Worm (Caenorhabditis elegans) whole organism, L1 larva: ENCODE data around the gene ttr-44.

Experiments used
- C04F5.9 ChIP-seq: sonication (generic microtip); optimal IDR thresholded peaks from 2 replicates; lab custom pipeline; 2016; ENCODE audit warnings: missing genetic modification characterization, missing compliant biosample characterization
- C34B4.2 ChIP-seq: sonication (generic microtip); optimal IDR thresholded peaks from 2 replicates; lab custom pipeline; 2017; ENCODE audit warnings: mild to moderate bottlenecking, missing genetic modification characterization, missing compliant biosample characterization
- Y116A8C.19 ChIP-seq: sonication (generic microtip); optimal IDR thresholded peaks from 2 replicates; lab custom pipeline; 2016; ENCODE audit warnings: missing compliant biosample characterization, missing genetic modification characterization, borderline replicate concordance
- aha-1 ChIP-seq: fragments of 150-350 bp; optimal IDR thresholded peaks from 2 replicates; lab custom pipeline; 2014; ENCODE audit warnings: missing biosample characterization, missing genetic modification characterization
- ama-1 ChIP-seq: fragments of 150-350 bp; optimal IDR thresholded peaks from 2 replicates; lab custom pipeline; 2014
- ceh-63 ChIP-seq: fragments of 200-800 bp; sonication (Bioruptor generic); optimal IDR thresholded peaks from 2 replicates; lab custom pipeline; 2018; ENCODE audit warnings: mild to moderate bottlenecking, missing genetic modification characterization, missing compliant biosample characterization
- ceh-82 ChIP-seq, 3 experiments: fragments of 150-350 bp in 1 of 3; sonication (generic microtip) in 2 of 3; optimal IDR thresholded peaks; 2 replicates each; lab custom pipeline; 2014 to 2017; ENCODE audit warnings: missing biosample characterization in 3 of 3, missing genetic modification characterization in 3 of 3
- dsc-1 ChIP-seq: sonication (generic microtip); optimal IDR thresholded peaks from 2 replicates; lab custom pipeline; 2016; ENCODE audit warnings: mild to moderate bottlenecking, missing genetic modification characterization, missing compliant biosample characterization
- efl-3 ChIP-seq: fragments of 200-800 bp; sonication (Bioruptor generic); optimal IDR thresholded peaks from 2 replicates; lab custom pipeline; 2018; ENCODE audit warnings: mild to moderate bottlenecking, missing genetic modification characterization, missing compliant biosample characterization
- egl-27 ChIP-seq, 2 experiments: fragments of 150-350 bp in 1 of 2; sonication (generic microtip); optimal IDR thresholded peaks; 3 replicates each; lab custom pipeline; 2017 to 2018; ENCODE audit warnings: missing biosample characterization in 2 of 2, missing genetic modification characterization in 2 of 2, missing genetic modification reagents in 2 of 2
- elt-2 ChIP-seq: sonication (generic microtip); optimal IDR thresholded peaks from 2 replicates; lab custom pipeline; 2016; ENCODE audit warnings: missing genetic modification characterization, mild to moderate bottlenecking, inconsistent platforms, missing compliant biosample characterization, missing genetic modification reagents
- elt-3 ChIP-seq, 6 experiments: fragments of 150-350 bp in 1 of 6; sonication (generic microtip); optimal IDR thresholded peaks; 2 replicates each; lab custom pipeline; 2017 to 2018; ENCODE audit warnings: missing biosample characterization in 6 of 6, missing genetic modification characterization in 6 of 6, inconsistent platforms in 1 of 6
- ets-5 ChIP-seq: fragments of 200-800 bp; sonication (Bioruptor generic); IDR thresholded peaks from 2 replicates; pipeline ENCODE4 v1.3.6; 2022; ENCODE audit warnings: missing genetic modification characterization, missing compliant biosample characterization
- fkh-10 ChIP-seq: sonication (generic microtip); optimal IDR thresholded peaks from 2 replicates; lab custom pipeline; 2017; ENCODE audit warnings: missing biosample characterization, missing genetic modification reagents, missing genetic modification characterization
- fkh-4 ChIP-seq: sonication (generic microtip); optimal IDR thresholded peaks from 2 replicates; lab custom pipeline; 2016; ENCODE audit warnings: missing compliant biosample characterization, missing genetic modification characterization, borderline replicate concordance
- grh-1 ChIP-seq: fragments of 200-800 bp; sonication (Bioruptor generic); IDR thresholded peaks from 2 replicates; pipeline ENCODE4 v1.3.6; 2022; ENCODE audit warnings: missing genetic modification reagents, missing genetic modification characterization, missing compliant biosample characterization
- hlh-17 ChIP-seq: fragments of 200-800 bp; sonication (Bioruptor generic); optimal IDR thresholded peaks from 2 replicates; lab custom pipeline; 2018; ENCODE audit warnings: missing genetic modification characterization, mild to moderate bottlenecking, missing compliant biosample characterization, moderate library complexity, borderline replicate concordance
- irx-1 ChIP-seq: sonication (generic microtip); optimal IDR thresholded peaks from 2 replicates; lab custom pipeline; 2016; ENCODE audit warnings: missing genetic modification characterization, missing compliant biosample characterization
- isw-1 ChIP-seq: fragments of 200-800 bp; sonication (Bioruptor generic); IDR thresholded peaks from 2 replicates; pipeline ENCODE4 v1.3.6; 2022; ENCODE audit warnings: missing genetic modification characterization, missing compliant biosample characterization
- jun-1 ChIP-seq: fragments of 150-350 bp; optimal IDR thresholded peaks from 2 replicates; lab custom pipeline; 2014; ENCODE audit warnings: missing biosample characterization, missing genetic modification reagents, missing genetic modification characterization
- lin-13 ChIP-seq: fragments of 150-350 bp; optimal IDR thresholded peaks from 2 replicates; lab custom pipeline; 2014; ENCODE audit warnings: missing biosample characterization, missing genetic modification reagents, missing genetic modification characterization
- lin-14 ChIP-seq: fragments of 200-800 bp; sonication (Bioruptor generic); optimal IDR thresholded peaks from 2 replicates; lab custom pipeline; 2018; ENCODE audit warnings: mild to moderate bottlenecking, missing genetic modification characterization, moderate library complexity, missing compliant biosample characterization
- lin-15B ChIP-seq: fragments of 150-350 bp; sonication (generic microtip); optimal IDR thresholded peaks from 3 replicates; lab custom pipeline; 2014; ENCODE audit warnings: missing biosample characterization, missing genetic modification characterization
- lin-35 ChIP-seq, 2 experiments: fragments of 150-350 bp; optimal IDR thresholded peaks; 2 replicates each; lab custom pipeline; 2014; ENCODE audit warnings: missing biosample characterization in 2 of 2, missing genetic modification characterization in 2 of 2, missing genetic modification reagents in 2 of 2
- lin-39 ChIP-seq: fragments of 150-350 bp; optimal IDR thresholded peaks from 2 replicates; lab custom pipeline; 2014; ENCODE audit warnings: missing biosample characterization, missing genetic modification reagents, missing genetic modification characterization
- mdl-1 ChIP-seq, 2 experiments: fragments of 150-350 bp; optimal IDR thresholded peaks; 2 replicates each; lab custom pipeline; 2014 to 2017; ENCODE audit warnings: missing biosample characterization in 2 of 2, missing genetic modification characterization in 2 of 2, inconsistent platforms in 1 of 2
- mef-2 ChIP-seq: fragments of 150-350 bp; optimal IDR thresholded peaks from 2 replicates; lab custom pipeline; 2014; ENCODE audit warnings: missing biosample characterization, missing genetic modification characterization
- mep-1 ChIP-seq: fragments of 150-350 bp; optimal IDR thresholded peaks from 2 replicates; lab custom pipeline; 2014; ENCODE audit warnings: missing biosample characterization, missing genetic modification characterization
- nhr-11 ChIP-seq: fragments of 150-350 bp; optimal IDR thresholded peaks from 2 replicates; lab custom pipeline; 2014; ENCODE audit warnings: missing biosample characterization, missing genetic modification characterization
- nhr-19 ChIP-seq: fragments of 200-800 bp; sonication (Bioruptor generic); conservative IDR thresholded peaks from 2 replicates; pipeline ENCODE4 v1.3.6; 2022; ENCODE audit warnings: missing genetic modification characterization, missing compliant biosample characterization
- nhr-20 ChIP-seq: sonication (generic microtip); optimal IDR thresholded peaks from 2 replicates; lab custom pipeline; 2016; ENCODE audit warnings: mild to moderate bottlenecking, missing genetic modification characterization, missing compliant biosample characterization
- nhr-237 ChIP-seq: fragments of 150-350 bp; optimal IDR thresholded peaks from 2 replicates; lab custom pipeline; 2014; ENCODE audit warnings: missing biosample characterization, missing genetic modification characterization
- nhr-71 ChIP-seq: sonication (generic microtip); optimal IDR thresholded peaks from 2 replicates; lab custom pipeline; 2016; ENCODE audit warnings: mild to moderate bottlenecking, missing genetic modification characterization, moderate library complexity, missing compliant biosample characterization
- nhr-84 ChIP-seq: sonication (generic microtip); optimal IDR thresholded peaks from 2 replicates; lab custom pipeline; 2017; ENCODE audit warnings: missing biosample characterization, missing genetic modification characterization
- nhr-85 ChIP-seq: sonication (generic microtip); peaks from one replicate; lab custom pipeline; 2016; ENCODE audit warnings: missing genetic modification characterization, inconsistent platforms, missing compliant biosample characterization
- nhr-90 ChIP-seq: sonication (generic microtip); optimal IDR thresholded peaks from 2 replicates; lab custom pipeline; 2016; ENCODE audit warnings: mild to moderate bottlenecking, missing genetic modification characterization, missing compliant biosample characterization; ENCODE audit not compliant: poor library complexity
- pax-3 ChIP-seq: fragments of 200-800 bp; sonication (Bioruptor generic); optimal IDR thresholded peaks from 2 replicates; lab custom pipeline; 2018; ENCODE audit warnings: mild to moderate bottlenecking, missing genetic modification characterization, moderate library complexity, missing compliant biosample characterization
- rnt-1 ChIP-seq: sonication (generic microtip); optimal IDR thresholded peaks from 2 replicates; lab custom pipeline; 2016; ENCODE audit warnings: mild to moderate bottlenecking, missing genetic modification characterization, moderate library complexity, missing compliant biosample characterization
- snpc-4 ChIP-seq: fragments of 150-350 bp; optimal IDR thresholded peaks from 2 replicates; lab custom pipeline; 2014; ENCODE audit warnings: missing biosample characterization, missing genetic modification characterization
- sox-4 ChIP-seq: sonication (generic microtip); optimal IDR thresholded peaks from 2 replicates; lab custom pipeline; 2016; ENCODE audit warnings: missing genetic modification characterization, missing compliant biosample characterization
- sptf-1 ChIP-seq: fragments of 150-350 bp; optimal IDR thresholded peaks from 2 replicates; lab custom pipeline; 2014; ENCODE audit warnings: missing biosample characterization, missing genetic modification characterization
- swsn-7 ChIP-seq: sonication (generic microtip); optimal IDR thresholded peaks from 2 replicates; lab custom pipeline; 2016; ENCODE audit warnings: missing genetic modification characterization, missing compliant biosample characterization
- tbx-2 ChIP-seq: sonication (generic microtip); optimal IDR thresholded peaks from 2 replicates; lab custom pipeline; 2016; ENCODE audit warnings: missing genetic modification characterization, missing compliant biosample characterization
- unc-30 ChIP-seq: sonication (generic microtip); optimal IDR thresholded peaks from 2 replicates; lab custom pipeline; 2017; ENCODE audit warnings: missing biosample characterization, missing genetic modification characterization
- unc-86 ChIP-seq: sonication (generic microtip); optimal IDR thresholded peaks from 2 replicates; lab custom pipeline; 2016; ENCODE audit warnings: missing genetic modification characterization, missing compliant biosample characterization
- vab-15 ChIP-seq: sonication (generic microtip); optimal IDR thresholded peaks from 2 replicates; lab custom pipeline; 2017; ENCODE audit warnings: missing genotype, mild to moderate bottlenecking, missing genetic modification characterization, missing compliant biosample characterization
- zip-4 ChIP-seq: fragments of 200-800 bp; sonication (Bioruptor generic); optimal IDR thresholded peaks from 2 replicates; lab custom pipeline; 2018; ENCODE audit warnings: mild to moderate bottlenecking, missing genetic modification characterization, moderate library complexity, missing compliant biosample characterization
- ztf-11 ChIP-seq, 2 experiments: sonication (generic microtip); optimal IDR thresholded peaks; 2 replicates each; lab custom pipeline; 2016 to 2017; ENCODE audit warnings: missing genetic modification characterization in 2 of 2, missing biosample characterization in 1 of 2, missing compliant biosample characterization in 1 of 2
- ztf-4 ChIP-seq: fragments of 150-350 bp; optimal IDR thresholded peaks from 2 replicates; lab custom pipeline; 2014; ENCODE audit warnings: missing biosample characterization, missing genetic modification characterization

The ttr-44 gene

DNA sequence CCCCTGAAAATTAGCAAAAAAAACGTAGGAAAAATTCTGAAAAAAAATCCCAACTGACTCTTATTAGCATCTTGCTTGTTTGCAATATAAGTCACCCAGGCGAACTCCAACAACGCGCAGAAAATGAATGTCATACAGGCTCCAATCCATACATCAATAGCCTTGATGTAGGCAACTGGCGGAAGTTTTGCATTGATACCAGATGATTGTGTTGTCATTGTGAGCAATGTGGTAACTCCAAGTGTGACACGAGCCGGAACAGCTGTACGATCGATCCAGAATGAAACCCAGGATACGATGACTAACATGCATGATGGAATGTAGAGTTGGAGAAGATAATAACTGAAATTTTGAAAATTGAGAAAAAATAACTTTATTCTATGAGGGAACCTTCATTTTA lies 31.3 kb downstream of the ttr-44 start:
- TF ChIP-seq irx-1 (tag; lab: Kevin White, UChicago) (no peak), nhr-20 (tag; lab: Kevin White, UChicago) (no peak), unc-86 (no peak), nhr-19 (GFP tag; lab: Robert Waterston, UW) (no peak), nhr-237 (no peak), sptf-1 (tag; lab: Kevin White, UChicago) (no peak), Y116A8C.19 (tag; lab: Kevin White, UChicago) (no peak), dsc-1 (no peak), egl-27 (tag; optimal IDR thresholded peaks at IDR 0.05; lab: Kevin White, UChicago) (no peak), elt-3 (tag; optimal IDR thresholded peaks at IDR 0.05; lab: Kevin White, UChicago) (no peak), unc-30 (no peak), ztf-4 (no peak), nhr-84 (tag; lab: Kevin White, UChicago) (no peak), aha-1 (tag; lab: Kevin White, UChicago) (no peak), lin-39 (no peak), sox-4 (tag; lab: Kevin White, UChicago) (no peak), pax-3 (tag; lab: Kevin White, UChicago) (no peak), efl-3 (no peak), nhr-71 (tag; lab: Kevin White, UChicago) (no peak), snpc-4 (tag; lab: Kevin White, UChicago) (no peak)
- TF ChIP-seq, all 84 proteins: peak for 0

ce11 chrV:13497322-13497847 lies 33.2 kb downstream of the ttr-44 start, which contains the start of the genes eea-1 and gut-2:
eea-1 (minus strand) TSS chrV:13497372.
gut-2 (plus strand) TSS chrV:13497690.
- TF ChIP-seq ets-5 (GFP tag; lab: Robert Waterston, UW): no peak
- TF ChIP-seq sptf-1 (tag; lab: Kevin White, UChicago): no peak
- TF ChIP-seq lin-13 (GFP tag; lab: Kevin White, UChicago): peak; percentile 43
- no peak for TF ChIP-seq Y116A8C.19 (tag; lab: Kevin White, UChicago)
- TF ChIP-seq unc-86: no peak
- TF ChIP-seq ama-1 (lab: Kevin White, UChicago): peak; percentile 59
- no peak for TF ChIP-seq elt-2 (tag; lab: Kevin White, UChicago)
- TF ChIP-seq isw-1 (GFP tag; lab: Robert Waterston, UW): peak; percentile 22; the same call in 1 of the 2 replicates
- TF ChIP-seq lin-15B (tag; lab: Kevin White, UChicago): peak; percentile 9
- no peak for TF ChIP-seq nhr-84 (tag; lab: Kevin White, UChicago)
- peak; percentile 37 to 59 (median 37) for TF ChIP-seq ceh-82 (tag; optimal IDR thresholded peaks at IDR 0.05; lab: Kevin White, UChicago)
- TF ChIP-seq swsn-7 (tag; lab: Kevin White, UChicago): peak; percentile 72
- TF ChIP-seq ceh-63 (GFP tag; lab: Kevin White, UChicago): no peak
- peak; percentile 63 to 77 for TF ChIP-seq lin-35 (GFP tag; optimal IDR thresholded peaks at IDR 0.05; lab: Kevin White, UChicago)
- peak; percentile 92 for TF ChIP-seq nhr-85 (tag; lab: Kevin White, UChicago)
- peak; percentile 88 for TF ChIP-seq grh-1 (GFP tag; lab: Robert Waterston, UW)
- no peak for TF ChIP-seq hlh-17 (GFP tag; lab: Kevin White, UChicago)
- TF ChIP-seq unc-30: no peak
- peak in 1 of 2 experiments; percentile 47 for TF ChIP-seq mdl-1 (tag; optimal IDR thresholded peaks at IDR 0.05; lab: Kevin White, UChicago)
- TF ChIP-seq vab-15 (tag; lab: Kevin White, UChicago): no peak
- TF ChIP-seq rnt-1 (tag; lab: Kevin White, UChicago): peak; percentile 76
- no peak for TF ChIP-seq mef-2 (tag; lab: Kevin White, UChicago)
- no peak for TF ChIP-seq nhr-237
- TF ChIP-seq C34B4.2: no peak
- peak; percentile 54 for TF ChIP-seq ztf-4
- TF ChIP-seq mep-1 (tag; lab: Kevin White, UChicago): peak; percentile 68
- peak; percentile 65 for TF ChIP-seq tbx-2 (tag; lab: Kevin White, UChicago)
- no peak for TF ChIP-seq nhr-11 (tag; lab: Kevin White, UChicago)
- TF ChIP-seq fkh-10: no peak
- no peak for TF ChIP-seq C04F5.9 (tag; lab: Kevin White, UChicago)
- TF ChIP-seq nhr-20 (tag; lab: Kevin White, UChicago): peak; percentile 82
- TF ChIP-seq efl-3: no peak
- peak; percentile 60 for TF ChIP-seq nhr-19 (GFP tag; lab: Robert Waterston, UW)
- peak; percentile 79 for TF ChIP-seq lin-14 (GFP tag; lab: Kevin White, UChicago)
- TF ChIP-seq fkh-4: no peak
- peak in 3 of 6 experiments; percentile 6 to 78 (median 42) for TF ChIP-seq elt-3 (tag; optimal IDR thresholded peaks at IDR 0.05; lab: Kevin White, UChicago)
- TF ChIP-seq jun-1 (tag; lab: Kevin White, UChicago): no peak
- no peak for TF ChIP-seq zip-4 (GFP tag; lab: Kevin White, UChicago)
- peak; percentile 80 for TF ChIP-seq nhr-71 (tag; lab: Kevin White, UChicago)
- peak; percentile 44 for TF ChIP-seq dsc-1
- no peak for TF ChIP-seq ztf-11 (tag; optimal IDR thresholded peaks at IDR 0.05; lab: Kevin White, UChicago)
- peak; percentile 66 for TF ChIP-seq nhr-90 (tag; lab: Kevin White, UChicago)
